Worm (Caenorhabditis elegans): ENCODE data around the gene Y102A11A.5.
A peak's percentile ranks its signal among the peaks of the same experiment; 100 is the strongest.

DNA sequence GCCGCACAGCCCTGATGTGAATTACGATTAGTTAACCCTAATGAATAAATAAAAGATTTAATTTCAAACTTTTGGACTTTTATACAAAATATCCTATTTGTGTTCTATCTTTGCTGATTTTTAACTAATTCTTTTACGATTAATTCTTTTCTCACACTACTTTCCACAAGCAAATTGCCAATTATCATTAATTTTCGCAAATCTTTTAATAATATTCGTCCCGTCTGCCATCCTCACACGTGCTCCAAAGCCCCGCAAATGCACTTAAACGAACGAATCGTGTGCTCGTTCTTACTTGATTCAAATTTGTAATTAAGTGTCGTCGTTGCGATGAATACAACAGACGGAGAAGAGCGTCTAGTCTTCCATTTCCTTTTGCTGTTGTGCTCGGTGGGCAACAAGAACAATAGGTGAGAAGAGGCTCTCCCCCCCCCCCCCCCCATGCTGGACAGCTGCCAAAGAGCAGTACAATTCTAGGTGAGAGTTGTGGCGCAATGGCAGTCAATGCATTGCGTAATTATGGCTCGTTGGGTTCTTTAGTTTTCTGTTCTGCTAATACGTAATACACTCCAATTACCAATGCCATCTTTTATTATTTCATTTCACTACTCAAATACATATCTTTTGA lies 13.3 kb upstream of the Y102A11A.5 start:
- TF ChIP-seq tbx-37 (GFP tag; conservative IDR thresholded peaks at IDR 0.05) = no peak
- no peak for TF ChIP-seq tra-4 (tag; optimal IDR thresholded peaks at IDR 0.05)
- no peak for TF ChIP-seq ama-1 (optimal IDR thresholded peaks at IDR 0.05)
- no peak for TF ChIP-seq pes-1 (GFP tag; IDR thresholded peaks at IDR 0.05)
- no peak for TF ChIP-seq aly-1 (tag; optimal IDR thresholded peaks at IDR 0.05)
- no peak for TF ChIP-seq sea-1 (GFP tag; conservative IDR thresholded peaks at IDR 0.05)
- TF ChIP-seq flt-1 (GFP tag; IDR thresholded peaks at IDR 0.05) = no peak
- no peak for TF ChIP-seq hnd-1 (tag; optimal IDR thresholded peaks at IDR 0.05)
- no peak for TF ChIP-seq F13C5.2 (tag; optimal IDR thresholded peaks at IDR 0.05)
- 0 out of 2 replicates have a peak, but pooled peaks have one; percentile 23 for TF ChIP-seq scrt-1 (GFP tag; IDR thresholded peaks at IDR 0.05)

Measured in whole organism, early embryonic.